Fruit fly (Drosophila melanogaster) whole organism, embryonic: Measurements from ENCODE around the gene CG15306.

Experiments
- CG10267 ChIP-seq: fragments of 200-800 bp; sonication (Bioruptor generic); optimal IDR thresholded peaks from 2 replicates; lab custom pipeline; 2018; ENCODE audit warnings: missing biosample characterization, mild to moderate bottlenecking, missing genetic modification characterization, moderate library complexity
- CG11504 ChIP-seq: fragments of 200-800 bp; sonication (Bioruptor generic); optimal IDR thresholded peaks from 3 replicates; lab custom pipeline; 2019; ENCODE audit warnings: missing biosample characterization, mild to moderate bottlenecking, missing genetic modification characterization, moderate library complexity
- CG12942 ChIP-seq: fragments of 200-800 bp; sonication (Bioruptor generic); optimal IDR thresholded peaks from 3 replicates; lab custom pipeline; 2016; ENCODE audit warnings: missing biosample characterization, missing genetic modification characterization
- CG13287 ChIP-seq: fragments of 200-800 bp; sonication (Bioruptor generic); IDR thresholded peaks from 2 replicates; pipeline ENCODE4 v1.3.6; 2022; ENCODE audit warnings: missing biosample characterization, missing genetic modification characterization; ENCODE audit not compliant: partially characterized antibody
- CG14014 ChIP-seq: fragments of 200-800 bp; sonication (Bioruptor generic); IDR thresholded peaks from 2 replicates; pipeline ENCODE4 v1.3.6; 2022; ENCODE audit warnings: missing biosample characterization, missing genetic modification characterization
- CG15601 ChIP-seq: fragments of 200-800 bp; sonication (Bioruptor generic); optimal IDR thresholded peaks from 3 replicates; lab custom pipeline; 2019; ENCODE audit warnings: missing biosample characterization, mild to moderate bottlenecking, missing genetic modification characterization, moderate library complexity
- CG1603 ChIP-seq: fragments of 200-800 bp; sonication (Bioruptor generic); optimal IDR thresholded peaks from 2 replicates; lab custom pipeline; 2019; ENCODE audit warnings: missing biosample characterization, mild to moderate bottlenecking, missing genetic modification characterization, moderate library complexity
- CG2712 ChIP-seq: fragments of 200-800 bp; optimal IDR thresholded peaks from 3 replicates; lab custom pipeline; 2019; ENCODE audit warnings: missing biosample characterization, mild to moderate bottlenecking, missing genetic modification characterization, moderate library complexity
- CG34376 ChIP-seq: fragments of 200-800 bp; sonication (Bioruptor generic); optimal IDR thresholded peaks from 2 replicates; lab custom pipeline; 2018; ENCODE audit warnings: missing biosample characterization, mild to moderate bottlenecking, missing genetic modification characterization
- CG4617 ChIP-seq: fragments of 200-800 bp; sonication (Bioruptor generic); optimal IDR thresholded peaks from 3 replicates; lab custom pipeline; 2016; ENCODE audit warnings: missing biosample characterization, missing genetic modification characterization, borderline replicate concordance
- CG6791 ChIP-seq: fragments of 200-800 bp; sonication (Bioruptor generic); IDR thresholded peaks from 3 replicates; pipeline ENCODE4 v1.3.6; 2022; ENCODE audit warnings: missing biosample characterization, missing genetic modification characterization; ENCODE audit not compliant: partially characterized antibody
- CG6813 ChIP-seq: fragments of 200-800 bp; sonication (Bioruptor generic); optimal IDR thresholded peaks from 2 replicates; lab custom pipeline; 2017; ENCODE audit warnings: missing biosample characterization, missing genetic modification characterization, mild to moderate bottlenecking, moderate library complexity, missing genetic modification reagents
- CG7556 ChIP-seq: fragments of 200-800 bp; sonication (Bioruptor generic); optimal IDR thresholded peaks from 2 replicates; lab custom pipeline; 2017; ENCODE audit warnings: missing biosample characterization, mild to moderate bottlenecking, missing genetic modification characterization
- CG8089 ChIP-seq: fragments of 200-800 bp; sonication (Bioruptor generic); optimal IDR thresholded peaks from 3 replicates; lab custom pipeline; 2016; ENCODE audit warnings: missing biosample characterization, missing genetic modification characterization
- CG9932 ChIP-seq: fragments of 200-800 bp; sonication (Bioruptor generic); IDR thresholded peaks from 2 replicates; pipeline ENCODE4 v1.3.6; 2022; ENCODE audit warnings: missing biosample characterization, missing genetic modification characterization
- D ChIP-seq, 2 experiments: fragments of 200-800 bp in 1 of 2; fragments of >200 bp in 1 of 2; sonication (Bioruptor generic) in 1 of 2; optimal IDR thresholded peaks; 2 replicates in 1 of 2; 3 replicates in 1 of 2; lab custom pipeline; 2017; ENCODE audit warnings: mild to moderate bottlenecking in 1 of 2, missing biosample characterization in 1 of 2, missing genetic modification characterization in 1 of 2, missing genetic modification reagents in 1 of 2
- Dbx ChIP-seq: fragments of 200-800 bp; sonication (Bioruptor generic); IDR thresholded peaks from 3 replicates; pipeline ENCODE4 v1.3.6; 2022; ENCODE audit warnings: missing biosample characterization, missing genetic modification characterization
- Doc2 ChIP-seq: fragments of 200-800 bp; sonication (Bioruptor generic); IDR thresholded peaks from 2 replicates; pipeline ENCODE4 v1.3.6; 2022; ENCODE audit warnings: missing biosample characterization, missing genetic modification characterization
- Hmr ChIP-seq: fragments of 200-800 bp; sonication (Bioruptor generic); optimal IDR thresholded peaks from 3 replicates; lab custom pipeline; 2017; ENCODE audit warnings: mild to moderate bottlenecking, missing biosample characterization, missing genetic modification reagents, missing genetic modification characterization
- MBD-R2 ChIP-seq: fragments of 200-800 bp; sonication (Bioruptor generic); IDR thresholded peaks from 2 replicates; pipeline ENCODE4 v1.3.6; 2022; ENCODE audit warnings: missing biosample characterization, missing genetic modification characterization
- Pdp1 ChIP-seq, 2 experiments: fragments of 200-800 bp; sonication (Bioruptor generic); optimal IDR thresholded peaks; 3 replicates each; lab custom pipeline; 2016; ENCODE audit warnings: missing biosample characterization in 2 of 2, missing genetic modification characterization in 2 of 2, mild to moderate bottlenecking in 1 of 2, moderate library complexity in 1 of 2
- Sry-δ ChIP-seq: fragments of 200-800 bp; sonication (Bioruptor generic); optimal IDR thresholded peaks from 2 replicates; lab custom pipeline; 2016; ENCODE audit warnings: missing biosample characterization, missing genetic modification characterization
- Stat92E ChIP-seq, 3 experiments: fragments of >200 bp in 2 of 3; fragments of 200-800 bp in 1 of 3; sonication (Bioruptor generic) in 1 of 3; optimal IDR thresholded peaks; 2 replicates each; lab custom pipeline; 2017 to 2019; ENCODE audit warnings: missing biosample characterization in 3 of 3, missing genetic modification characterization in 3 of 3, mild to moderate bottlenecking in 1 of 3, moderate library complexity in 1 of 3
- Trl ChIP-seq, 3 experiments: fragments of >200 bp in 2 of 3; fragments of 200-800 bp in 1 of 3; sonication (Bioruptor generic) in 1 of 3; optimal IDR thresholded peaks; 2 replicates in 1 of 3; 3 replicates in 2 of 3; lab custom pipeline; 2016 to 2017; ENCODE audit warnings: missing biosample characterization in 1 of 3, missing genetic modification characterization in 1 of 3
- abd-A ChIP-seq: fragments of 200-800 bp; sonication (Bioruptor generic); optimal IDR thresholded peaks from 3 replicates; lab custom pipeline; 2019; ENCODE audit warnings: missing biosample characterization, mild to moderate bottlenecking, missing genetic modification characterization, moderate library complexity
- bcd ChIP-seq: fragments of 200-800 bp; sonication (Bioruptor generic); optimal IDR thresholded peaks from 2 replicates; lab custom pipeline; 2017; ENCODE audit warnings: missing biosample characterization, mild to moderate bottlenecking, missing genetic modification characterization
- cwo ChIP-seq: fragments of 200-800 bp; sonication (Bioruptor generic); optimal IDR thresholded peaks from 3 replicates; lab custom pipeline; 2017; ENCODE audit warnings: missing biosample characterization, missing genetic modification characterization, mild to moderate bottlenecking, moderate library complexity, missing genetic modification reagents
- ewg ChIP-seq: fragments of 200-800 bp; sonication (Bioruptor generic); optimal IDR thresholded peaks from 3 replicates; lab custom pipeline; 2017; ENCODE audit warnings: mild to moderate bottlenecking, missing biosample characterization, missing genetic modification reagents, missing genetic modification characterization
- fd102C ChIP-seq: fragments of 200-800 bp; sonication (Bioruptor generic); optimal IDR thresholded peaks from 2 replicates; lab custom pipeline; 2018; ENCODE audit warnings: missing biosample characterization, mild to moderate bottlenecking, missing genetic modification characterization, moderate library complexity
- gem ChIP-seq: fragments of 200-800 bp; sonication (Bioruptor generic); optimal IDR thresholded peaks from 2 replicates; lab custom pipeline; 2019; ENCODE audit warnings: missing biosample characterization, mild to moderate bottlenecking, missing genetic modification characterization, moderate library complexity
- gsb-n ChIP-seq: fragments of 200-800 bp; sonication (Bioruptor generic); optimal IDR thresholded peaks from 3 replicates; lab custom pipeline; 2018; ENCODE audit warnings: missing biosample characterization, mild to moderate bottlenecking, missing genetic modification characterization
- hb ChIP-seq: fragments of 200-800 bp; sonication (Bioruptor generic); IDR thresholded peaks from 3 replicates; pipeline ENCODE4 v1.3.6; 2022; ENCODE audit warnings: missing biosample characterization, missing genetic modification characterization; ENCODE audit not compliant: partially characterized antibody
- insv ChIP-seq, 2 experiments: fragments of 200-800 bp; sonication (Bioruptor generic); optimal IDR thresholded peaks; 3 replicates each; lab custom pipeline; 2016 to 2018; ENCODE audit warnings: missing biosample characterization in 2 of 2, missing genetic modification characterization in 2 of 2
- kah ChIP-seq: fragments of 200-800 bp; sonication (Bioruptor generic); optimal IDR thresholded peaks from 2 replicates; lab custom pipeline; 2018; ENCODE audit warnings: missing biosample characterization, mild to moderate bottlenecking, missing genetic modification characterization
- knrl ChIP-seq: fragments of 200-800 bp; sonication (Bioruptor generic); IDR thresholded peaks from 3 replicates; pipeline ENCODE4 v1.3.6; 2022; ENCODE audit warnings: missing biosample characterization, missing genetic modification characterization; ENCODE audit not compliant: partially characterized antibody
- mld ChIP-seq: fragments of 200-800 bp; sonication (Bioruptor generic); IDR thresholded peaks from 3 replicates; pipeline ENCODE4 v1.3.6; 2022; ENCODE audit warnings: missing biosample characterization, missing genetic modification characterization; ENCODE audit not compliant: partially characterized antibody
- nerfin-2 ChIP-seq: fragments of 200-800 bp; sonication (Bioruptor generic); IDR thresholded peaks from 2 replicates; pipeline ENCODE4 v1.3.6; 2022; ENCODE audit warnings: missing biosample characterization, missing genetic modification characterization; ENCODE audit not compliant: partially characterized antibody
- peb ChIP-seq: fragments of 200-800 bp; sonication (Bioruptor generic); IDR thresholded peaks from 2 replicates; pipeline ENCODE4 v1.3.6; 2022; ENCODE audit warnings: missing biosample characterization, missing genetic modification characterization
- pfk ChIP-seq: fragments of 200-800 bp; sonication (Bioruptor generic); optimal IDR thresholded peaks from 2 replicates; lab custom pipeline; 2018; ENCODE audit warnings: missing biosample characterization, mild to moderate bottlenecking, missing genetic modification characterization, moderate library complexity
- pros ChIP-seq: fragments of 200-800 bp; sonication (Bioruptor generic); optimal IDR thresholded peaks from 3 replicates; lab custom pipeline; 2019; ENCODE audit warnings: missing biosample characterization, mild to moderate bottlenecking, missing genetic modification characterization, moderate library complexity
- shn ChIP-seq: fragments of 200-800 bp; sonication (Bioruptor generic); optimal IDR thresholded peaks from 3 replicates; lab custom pipeline; 2016; ENCODE audit warnings: missing biosample characterization, missing genetic modification characterization
- sna ChIP-seq: fragments of 200-800 bp; sonication (Bioruptor generic); IDR thresholded peaks from 2 replicates; pipeline ENCODE4 v1.3.6; 2022; ENCODE audit warnings: missing biosample characterization, missing genetic modification characterization; ENCODE audit not compliant: partially characterized antibody
- stwl ChIP-seq: fragments of 200-800 bp; sonication (Bioruptor generic); optimal IDR thresholded peaks from 3 replicates; lab custom pipeline; 2018; ENCODE audit warnings: missing biosample characterization, mild to moderate bottlenecking, missing genetic modification characterization, moderate library complexity
- tup ChIP-seq: fragments of 200-800 bp; sonication (Bioruptor generic); optimal IDR thresholded peaks from 2 replicates; lab custom pipeline; 2016; ENCODE audit warnings: missing biosample characterization, mild to moderate bottlenecking, missing genetic modification characterization, moderate library complexity
- tx ChIP-seq: fragments of 200-800 bp; sonication (Bioruptor generic); optimal IDR thresholded peaks from 2 replicates; lab custom pipeline; 2016; ENCODE audit warnings: missing biosample characterization, missing genetic modification characterization

The CG15306 gene

dm6 chrX:10365748-10366415, 34.3 kb upstream of the CG15306 start (continued):
- TF ChIP-seq Trl (optimal IDR thresholded peaks at IDR 0.05; lab: Kevin White, UChicago) = peak in 1 of 2 experiments; percentile 22
- TF ChIP-seq Trl (GFP tag; optimal IDR thresholded peaks at IDR 0.05; lab: Kevin White, UChicago) = peak; percentile 40
- TF ChIP-seq sna (GFP tag; lab: Robert Waterston, UW) = peak; percentile 87
- TF ChIP-seq CG10267 (tag; lab: Kevin White, UChicago) = no peak
- TF ChIP-seq Pdp1 (GFP tag; optimal IDR thresholded peaks at IDR 0.05; lab: Kevin White, UChicago) = peak in 1 of 2 experiments; percentile 2
- TF ChIP-seq Stat92E (GFP tag; optimal IDR thresholded peaks at IDR 0.05; lab: Kevin White, UChicago) = peak in 1 of 3 experiments; percentile 31
- TF ChIP-seq CG7556 (GFP tag; lab: Kevin White, UChicago) = peak; percentile 1
- TF ChIP-seq knrl = peak; percentile 83
- 0 out of 3 replicates have a peak, but pooled peaks have one; percentile 52 for TF ChIP-seq Dbx (GFP tag; lab: Robert Waterston, UW)
- TF ChIP-seq pfk = no peak
- no peak for TF ChIP-seq CG12942 (GFP tag; lab: Kevin White, UChicago)
- TF ChIP-seq nerfin-2 = peak; percentile 95
- peak; percentile 51 for TF ChIP-seq CG4617 (GFP tag; lab: Kevin White, UChicago)
- no peak for TF ChIP-seq peb (GFP tag; lab: Robert Waterston, UW)
- peak; percentile 74 for TF ChIP-seq pros
- TF ChIP-seq CG14014 = no peak
- peak; percentile 82 for TF ChIP-seq CG1603 (tag; lab: Kevin White, UChicago)
- TF ChIP-seq CG9932 = peak; percentile 33; the same call in 1 of the 2 replicates
- peak; percentile 94 for TF ChIP-seq Sry-δ
- TF ChIP-seq insv (GFP tag; optimal IDR thresholded peaks at IDR 0.05; lab: Kevin White, UChicago) = peak; percentile 84 to 98
- TF ChIP-seq hb = peak; percentile 96
- TF ChIP-seq Doc2 (GFP tag; lab: Robert Waterston, UW) = no peak
- TF ChIP-seq abd-A (tag; lab: Kevin White, UChicago) = peak; percentile 11
- no peak for TF ChIP-seq fd102C
- TF ChIP-seq shn (GFP tag; lab: Kevin White, UChicago) = no peak
- peak; percentile 36 for TF ChIP-seq MBD-R2 (GFP tag; lab: Robert Waterston, UW)
- TF ChIP-seq CG11504 (tag; lab: Kevin White, UChicago) = peak; percentile 18
- no peak for TF ChIP-seq tup
- TF ChIP-seq CG15601 = peak; percentile 33
- peak; percentile 12 for TF ChIP-seq ewg (GFP tag; lab: Kevin White, UChicago)
- peak; percentile 32 for TF ChIP-seq CG2712 (tag; lab: Kevin White, UChicago)
- no peak for TF ChIP-seq cwo (GFP tag; lab: Kevin White, UChicago)
- peak; percentile 29 for TF ChIP-seq bcd (GFP tag; lab: Kevin White, UChicago)
- TF ChIP-seq CG8089 (GFP tag; lab: Kevin White, UChicago) = no peak
- peak; percentile 91 for TF ChIP-seq CG13287 (GFP tag; lab: Robert Waterston, UW)
- TF ChIP-seq Hmr = peak; percentile 25
- peak; percentile 89 for TF ChIP-seq mld (GFP tag; lab: Robert Waterston, UW)
- peak; percentile 50 for TF ChIP-seq CG34376 (GFP tag; lab: Kevin White, UChicago)
- peak; percentile 56 for TF ChIP-seq D (optimal IDR thresholded peaks at IDR 0.05; lab: Kevin White, UChicago)
- no peak for TF ChIP-seq D (GFP tag; optimal IDR thresholded peaks at IDR 0.05; lab: Kevin White, UChicago)
- peak; percentile 96 for TF ChIP-seq CG6791 (GFP tag; lab: Robert Waterston, UW)
- TF ChIP-seq gem (tag; lab: Kevin White, UChicago) = peak; percentile 34
- peak; percentile 15 for TF ChIP-seq kah (GFP tag; lab: Kevin White, UChicago)
- TF ChIP-seq tx = no peak
- TF ChIP-seq CG6813 (GFP tag; lab: Kevin White, UChicago) = peak; percentile 5
- TF ChIP-seq gsb-n (tag; lab: Kevin White, UChicago) = no peak
- peak; percentile 76 for TF ChIP-seq stwl (tag; lab: Kevin White, UChicago)
